Worm (Caenorhabditis elegans): Measurements from ENCODE around the gene Y105C5A.1.

DNA sequence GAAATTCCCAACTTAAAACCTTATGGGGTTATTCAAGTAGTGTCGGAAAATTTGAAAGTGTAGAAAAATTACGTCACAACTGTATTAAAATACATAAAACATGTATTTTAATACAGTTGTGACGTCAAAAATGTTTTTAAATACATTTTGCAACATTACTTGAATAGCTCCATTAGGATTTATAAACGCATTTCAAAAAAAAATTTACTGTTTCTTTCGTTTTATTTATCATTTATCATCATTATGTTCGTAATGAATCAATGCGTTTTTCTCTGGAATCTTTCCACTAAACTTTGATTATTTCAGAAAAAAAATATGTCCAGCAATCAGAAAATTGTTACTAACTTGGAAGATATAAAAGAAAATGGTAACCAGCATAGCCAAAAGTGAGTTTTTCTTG lies 19.4 kb upstream of the Y105C5A.1 start, which contains the start of gene Y105C5A.508:
- TF ChIP-seq fkh-10 (GFP tag; optimal IDR thresholded peaks at IDR 0.05) (no peak), nhr-76 (tag; optimal IDR thresholded peaks at IDR 0.05) (no peak), lsy-2 (tag; optimal IDR thresholded peaks at IDR 0.05) (no peak), daf-12 (tag; optimal IDR thresholded peaks at IDR 0.05) (no peak), nhr-11 (tag; optimal IDR thresholded peaks at IDR 0.05) (no peak), aly-2 (tag; optimal IDR thresholded peaks at IDR 0.05) (no peak)

Measured in whole organism, L4 larva.